Fruit fly (Drosophila melanogaster) whole organism, embryonic: Measurements from ENCODE around the gene Iru.

ENCODE experiments used
- ATbp ChIP-seq: fragments of 200-800 bp; sonication (Bioruptor generic); optimal IDR thresholded peaks from 2 replicates; lab custom pipeline; 2017; ENCODE audit warnings: missing biosample characterization, mild to moderate bottlenecking, missing genetic modification characterization, missing genetic modification reagents
- Blimp-1 ChIP-seq: fragments of 200-800 bp; sonication (Bioruptor generic); optimal IDR thresholded peaks from 3 replicates; lab custom pipeline; 2018; ENCODE audit warnings: missing biosample characterization, missing genetic modification characterization, mild to moderate bottlenecking, moderate library complexity, missing genetic modification reagents
- CG10654 ChIP-seq: fragments of 200-800 bp; sonication (Bioruptor generic); optimal IDR thresholded peaks from 2 replicates; lab custom pipeline; 2016; ENCODE audit warnings: missing biosample characterization, missing genetic modification characterization
- CG11560 ChIP-seq: fragments of 200-800 bp; sonication (Bioruptor generic); IDR thresholded peaks from 3 replicates; pipeline ENCODE4 v1.3.6; 2022; ENCODE audit warnings: missing biosample characterization, missing genetic modification characterization
- CG14014 ChIP-seq: fragments of 200-800 bp; sonication (Bioruptor generic); IDR thresholded peaks from 2 replicates; pipeline ENCODE4 v1.3.6; 2022; ENCODE audit warnings: missing biosample characterization, missing genetic modification characterization
- CG14860 ChIP-seq: fragments of 200-800 bp; sonication (Bioruptor generic); IDR thresholded peaks from 3 replicates; pipeline ENCODE4 v1.3.6; 2022; ENCODE audit warnings: missing biosample characterization, missing genetic modification characterization; ENCODE audit not compliant: partially characterized antibody
- CG17385 ChIP-seq: fragments of 200-800 bp; sonication (Bioruptor generic); optimal IDR thresholded peaks from 3 replicates; lab custom pipeline; 2018; ENCODE audit warnings: missing biosample characterization, mild to moderate bottlenecking, missing genetic modification characterization
- CG17829 ChIP-seq: fragments of 200-800 bp; optimal IDR thresholded peaks from 2 replicates; lab custom pipeline; 2019; ENCODE audit warnings: missing biosample characterization, mild to moderate bottlenecking, missing genetic modification characterization, moderate library complexity
- CG2712 ChIP-seq: fragments of 200-800 bp; optimal IDR thresholded peaks from 3 replicates; lab custom pipeline; 2019; ENCODE audit warnings: missing biosample characterization, mild to moderate bottlenecking, missing genetic modification characterization, moderate library complexity
- CG30403 ChIP-seq: fragments of 200-800 bp; sonication (Bioruptor generic); optimal IDR thresholded peaks from 3 replicates; lab custom pipeline; 2016; ENCODE audit warnings: missing biosample characterization, missing genetic modification characterization
- CG3065 ChIP-seq: fragments of 200-800 bp; sonication (Bioruptor generic); optimal IDR thresholded peaks from 2 replicates; lab custom pipeline; 2016; ENCODE audit warnings: missing biosample characterization, missing genetic modification characterization
- CG31388 ChIP-seq: fragments of 200-800 bp; sonication (Bioruptor generic); optimal IDR thresholded peaks from 2 replicates; lab custom pipeline; 2016; ENCODE audit warnings: missing biosample characterization, missing genetic modification characterization
- CG34376 ChIP-seq: fragments of 200-800 bp; sonication (Bioruptor generic); optimal IDR thresholded peaks from 2 replicates; lab custom pipeline; 2018; ENCODE audit warnings: missing biosample characterization, mild to moderate bottlenecking, missing genetic modification characterization
- CG4707 ChIP-seq: fragments of 200-800 bp; sonication (Bioruptor generic); optimal IDR thresholded peaks from 2 replicates; lab custom pipeline; 2018; ENCODE audit warnings: missing biosample characterization, mild to moderate bottlenecking, missing genetic modification characterization, moderate library complexity
- CG6654 ChIP-seq: fragments of 200-800 bp; sonication (Bioruptor generic); optimal IDR thresholded peaks from 2 replicates; lab custom pipeline; 2017; ENCODE audit warnings: missing biosample characterization, mild to moderate bottlenecking, missing genetic modification characterization
- CG6791 ChIP-seq: fragments of 200-800 bp; sonication (Bioruptor generic); IDR thresholded peaks from 3 replicates; pipeline ENCODE4 v1.3.6; 2022; ENCODE audit warnings: missing biosample characterization, missing genetic modification characterization; ENCODE audit not compliant: partially characterized antibody
- CG7987 ChIP-seq: fragments of 200-800 bp; sonication (Bioruptor generic); optimal IDR thresholded peaks from 2 replicates; lab custom pipeline; 2018; ENCODE audit warnings: missing biosample characterization, mild to moderate bottlenecking, missing genetic modification characterization, moderate library complexity
- CG8281 ChIP-seq: fragments of 200-800 bp; sonication (Bioruptor generic); optimal IDR thresholded peaks from 2 replicates; lab custom pipeline; 2018; ENCODE audit warnings: missing biosample characterization, mild to moderate bottlenecking, missing genetic modification characterization, moderate library complexity
- Camta ChIP-seq: fragments of 200-800 bp; sonication (Bioruptor generic); optimal IDR thresholded peaks from 2 replicates; lab custom pipeline; 2016; ENCODE audit warnings: missing biosample characterization, missing genetic modification characterization
- Dip2 ChIP-seq: fragments of 200-800 bp; sonication (Bioruptor generic); IDR thresholded peaks from 2 replicates; pipeline ENCODE4 v1.3.6; 2022; ENCODE audit warnings: missing biosample characterization, missing genetic modification characterization
- Dll ChIP-seq: fragments of 200-800 bp; sonication (Bioruptor generic); IDR thresholded peaks from 4 replicates; pipeline ENCODE4 v1.3.6; 2022; ENCODE audit warnings: missing biosample characterization, missing genetic modification characterization; ENCODE audit not compliant: partially characterized antibody
- Elba2 ChIP-seq: fragments of 200-800 bp; sonication (Bioruptor generic); optimal IDR thresholded peaks from 3 replicates; lab custom pipeline; 2016; ENCODE audit warnings: missing biosample characterization, missing genetic modification characterization
- Ets97D ChIP-seq: fragments of 200-800 bp; sonication (Bioruptor generic); optimal IDR thresholded peaks from 3 replicates; lab custom pipeline; 2016; ENCODE audit warnings: missing biosample characterization, missing genetic modification characterization
- HLH4C ChIP-seq: fragments of 200-800 bp; sonication (Bioruptor generic); IDR thresholded peaks from 3 replicates; pipeline ENCODE4 v1.3.6; 2022; ENCODE audit warnings: missing biosample characterization, missing genetic modification characterization; ENCODE audit not compliant: partially characterized antibody
- MBD-R2 ChIP-seq: fragments of 200-800 bp; sonication (Bioruptor generic); IDR thresholded peaks from 2 replicates; pipeline ENCODE4 v1.3.6; 2022; ENCODE audit warnings: missing biosample characterization, missing genetic modification characterization
- Myb ChIP-seq: fragments of 200-800 bp; sonication (Bioruptor generic); optimal IDR thresholded peaks from 2 replicates; lab custom pipeline; 2016; ENCODE audit warnings: missing biosample characterization, missing genetic modification characterization
- NC2α ChIP-seq: fragments of 200-800 bp; sonication (Bioruptor generic); optimal IDR thresholded peaks from 2 replicates; lab custom pipeline; 2016; ENCODE audit warnings: missing biosample characterization, missing genetic modification characterization
- Rfx ChIP-seq: fragments of 200-800 bp; sonication (Bioruptor generic); IDR thresholded peaks from 2 replicates; pipeline ENCODE4 v1.3.6; 2022; ENCODE audit warnings: missing biosample characterization, missing genetic modification characterization
- Sox102F ChIP-seq: fragments of 200-800 bp; sonication (Bioruptor generic); optimal IDR thresholded peaks from 2 replicates; lab custom pipeline; 2018; ENCODE audit warnings: missing biosample characterization, mild to moderate bottlenecking, missing genetic modification characterization, moderate library complexity
- Sry-δ ChIP-seq: fragments of 200-800 bp; sonication (Bioruptor generic); optimal IDR thresholded peaks from 2 replicates; lab custom pipeline; 2016; ENCODE audit warnings: missing biosample characterization, missing genetic modification characterization
- Stat92E ChIP-seq, 3 experiments: fragments of >200 bp in 2 of 3; fragments of 200-800 bp in 1 of 3; sonication (Bioruptor generic) in 1 of 3; optimal IDR thresholded peaks; 2 replicates each; lab custom pipeline; 2017 to 2019; ENCODE audit warnings: missing biosample characterization in 3 of 3, missing genetic modification characterization in 3 of 3, mild to moderate bottlenecking in 1 of 3, moderate library complexity in 1 of 3
- ac ChIP-seq: fragments of 200-800 bp; sonication (Bioruptor generic); optimal IDR thresholded peaks from 3 replicates; lab custom pipeline; 2017; ENCODE audit warnings: missing biosample characterization, mild to moderate bottlenecking, missing genetic modification characterization
- az2 ChIP-seq: fragments of 200-800 bp; sonication (Bioruptor generic); optimal IDR thresholded peaks from 3 replicates; lab custom pipeline; 2016; ENCODE audit warnings: missing biosample characterization, missing genetic modification characterization
- bab2 ChIP-seq: fragments of 200-800 bp; sonication (Bioruptor generic); optimal IDR thresholded peaks from 2 replicates; lab custom pipeline; 2016; ENCODE audit warnings: missing biosample characterization, missing genetic modification characterization
- bsh ChIP-seq, 2 experiments: fragments of 200-800 bp; sonication (Bioruptor generic); optimal IDR thresholded peaks; 2 replicates each; lab custom pipeline; 2017 to 2018; ENCODE audit warnings: mild to moderate bottlenecking in 2 of 2, missing biosample characterization in 2 of 2, missing genetic modification characterization in 2 of 2, moderate library complexity in 1 of 2
- cwo ChIP-seq: fragments of 200-800 bp; sonication (Bioruptor generic); optimal IDR thresholded peaks from 3 replicates; lab custom pipeline; 2017; ENCODE audit warnings: missing biosample characterization, missing genetic modification characterization, mild to moderate bottlenecking, moderate library complexity, missing genetic modification reagents
- dm ChIP-seq: fragments of 200-800 bp; sonication (Bioruptor generic); optimal IDR thresholded peaks from 3 replicates; lab custom pipeline; 2016; ENCODE audit warnings: missing biosample characterization, missing genetic modification characterization
- dmrt11E ChIP-seq: fragments of 200-800 bp; sonication (Bioruptor generic); optimal IDR thresholded peaks from 3 replicates; lab custom pipeline; 2018; ENCODE audit warnings: missing biosample characterization, mild to moderate bottlenecking, missing genetic modification characterization, moderate library complexity
- hkb ChIP-seq, 2 experiments: fragments of 200-800 bp in 1 of 2; fragments of >200 bp in 1 of 2; sonication (Bioruptor generic) in 1 of 2; IDR thresholded peaks in 1 of 2; optimal IDR thresholded peaks in 1 of 2; 2 replicates each; pipeline versions ENCODE4 v1.3.6 to Lab custom; 2017 to 2022; ENCODE audit warnings: missing biosample characterization in 1 of 2, missing genetic modification characterization in 1 of 2
- insv ChIP-seq, 2 experiments: fragments of 200-800 bp; sonication (Bioruptor generic); optimal IDR thresholded peaks; 3 replicates each; lab custom pipeline; 2016 to 2018; ENCODE audit warnings: missing biosample characterization in 2 of 2, missing genetic modification characterization in 2 of 2
- jigr1 ChIP-seq: fragments of 200-800 bp; sonication (Bioruptor generic); IDR thresholded peaks from 3 replicates; pipeline ENCODE4 v1.3.6; 2022; ENCODE audit warnings: missing biosample characterization, missing genetic modification characterization
- kni ChIP-seq: fragments of 200-800 bp; sonication (Bioruptor generic); optimal IDR thresholded peaks from 3 replicates; lab custom pipeline; 2017; ENCODE audit warnings: mild to moderate bottlenecking, missing biosample characterization, missing genetic modification reagents, missing genetic modification characterization
- knrl ChIP-seq: fragments of 200-800 bp; sonication (Bioruptor generic); IDR thresholded peaks from 3 replicates; pipeline ENCODE4 v1.3.6; 2022; ENCODE audit warnings: missing biosample characterization, missing genetic modification characterization; ENCODE audit not compliant: partially characterized antibody
- mirr ChIP-seq: fragments of 200-800 bp; sonication (Bioruptor generic); optimal IDR thresholded peaks from 3 replicates; lab custom pipeline; 2018; ENCODE audit warnings: missing biosample characterization, mild to moderate bottlenecking, missing genetic modification characterization
- pb ChIP-seq: fragments of 200-800 bp; sonication (Bioruptor generic); optimal IDR thresholded peaks from 3 replicates; lab custom pipeline; 2016; ENCODE audit warnings: missing biosample characterization, missing genetic modification characterization
- pita ChIP-seq: fragments of 200-800 bp; sonication (Bioruptor generic); optimal IDR thresholded peaks from 2 replicates; lab custom pipeline; 2017; ENCODE audit warnings: missing biosample characterization, mild to moderate bottlenecking, missing genetic modification characterization
- pum ChIP-seq: fragments of 200-800 bp; sonication (Bioruptor generic); optimal IDR thresholded peaks from 2 replicates; lab custom pipeline; 2016; ENCODE audit warnings: missing biosample characterization, missing genetic modification characterization
- schlank ChIP-seq: fragments of 200-800 bp; sonication (Bioruptor generic); optimal IDR thresholded peaks from 2 replicates; lab custom pipeline; 2018; ENCODE audit warnings: missing biosample characterization, mild to moderate bottlenecking, missing genetic modification characterization
- sna ChIP-seq: fragments of 200-800 bp; sonication (Bioruptor generic); IDR thresholded peaks from 2 replicates; pipeline ENCODE4 v1.3.6; 2022; ENCODE audit warnings: missing biosample characterization, missing genetic modification characterization; ENCODE audit not compliant: partially characterized antibody

The Iru gene

DNA sequence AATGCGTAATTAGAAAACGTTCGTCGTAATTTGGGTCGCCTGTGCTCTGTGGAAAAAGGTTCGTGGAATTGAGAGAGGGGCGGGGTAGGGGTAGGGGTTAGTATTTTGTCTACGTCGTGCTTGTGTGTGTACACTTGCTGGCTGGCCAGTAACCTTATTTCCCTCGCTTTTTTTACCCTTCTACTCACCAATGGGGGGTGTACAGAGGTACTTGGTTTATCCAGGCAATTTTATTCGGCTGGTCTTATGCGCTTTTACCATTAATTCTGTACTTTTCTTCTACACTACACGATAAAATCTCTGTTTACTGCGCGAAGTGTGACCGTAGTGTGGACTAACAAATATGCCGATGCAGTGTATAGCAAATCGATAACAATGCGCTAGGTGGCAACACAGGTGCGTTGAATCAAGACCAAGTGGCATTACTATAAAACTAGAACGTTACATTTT is 13.5 kb downstream of the Iru start, which contains the start of gene tgo (continued):
- no peak for TF ChIP-seq CG8281 (tag; lab: Kevin White, UChicago)
- no peak for TF ChIP-seq dm (GFP tag; lab: Kevin White, UChicago)
- no peak for TF ChIP-seq Camta (GFP tag; lab: Kevin White, UChicago)
- peak; percentile 98 for TF ChIP-seq Myb
- peak; percentile 62 for TF ChIP-seq CG34376 (GFP tag; lab: Kevin White, UChicago)
- no peak for TF ChIP-seq pb (GFP tag; lab: Kevin White, UChicago)
- no peak for TF ChIP-seq Elba2 (GFP tag; lab: Kevin White, UChicago)
- no peak for TF ChIP-seq CG3065
- peak; percentile 34; the same call in 1 of the 2 replicates for TF ChIP-seq Rfx (GFP tag; lab: Robert Waterston, UW)
- TF ChIP-seq hkb (optimal IDR thresholded peaks at IDR 0.05; lab: Kevin White, UChicago) = no peak
- TF ChIP-seq hkb (GFP tag; IDR thresholded peaks at IDR 0.05; lab: Robert Waterston, UW) = no peak
- TF ChIP-seq Dip2 (GFP tag; lab: Robert Waterston, UW) = no peak
- TF ChIP-seq Dll (GFP tag; lab: Robert Waterston, UW) = 0 out of 4 replicates have a peak, but pooled peaks have one; percentile 58
- TF ChIP-seq CG11560 (tag; lab: Robert Waterston, UW) = no peak
- TF ChIP-seq dmrt11E (tag; lab: Kevin White, UChicago) = no peak
- no peak for TF ChIP-seq CG14014 (GFP tag; lab: Robert Waterston, UW)
- TF ChIP-seq CG4707 = no peak
- TF ChIP-seq az2 (GFP tag; lab: Kevin White, UChicago) = no peak
- no peak for TF ChIP-seq jigr1 (GFP tag; lab: Robert Waterston, UW)
- TF ChIP-seq knrl = peak; percentile 47; the same call in 1 of the 3 replicates
- TF ChIP-seq CG10654 (GFP tag; lab: Kevin White, UChicago) = no peak
- no peak for TF ChIP-seq pum (GFP tag; lab: Kevin White, UChicago)
- TF ChIP-seq mirr (GFP tag; lab: Kevin White, UChicago) = peak; percentile 25
- peak; percentile 46 for TF ChIP-seq CG2712 (tag; lab: Kevin White, UChicago)
- TF ChIP-seq CG6791 (GFP tag; lab: Robert Waterston, UW) = 0 out of 3 replicates have a peak, but pooled peaks have one; percentile 55
- TF ChIP-seq Blimp-1 (GFP tag; lab: Kevin White, UChicago) = no peak
- peak; percentile 48 for TF ChIP-seq MBD-R2 (GFP tag; lab: Robert Waterston, UW)
- TF ChIP-seq kni (GFP tag; lab: Kevin White, UChicago) = peak; percentile 72
- TF ChIP-seq CG6654 = no peak
- peak; percentile 45 for TF ChIP-seq CG17829 (tag; lab: Kevin White, UChicago)
- no peak for TF ChIP-seq ATbp (GFP tag; lab: Kevin White, UChicago)
- no peak for TF ChIP-seq bab2 (GFP tag; lab: Kevin White, UChicago)
- TF ChIP-seq Ets97D (GFP tag; lab: Kevin White, UChicago) = peak; percentile 52
- TF ChIP-seq CG30403 (GFP tag; lab: Kevin White, UChicago) = no peak
- no peak for TF ChIP-seq CG31388 (GFP tag; lab: Kevin White, UChicago)
- peak; percentile 60 for TF ChIP-seq Sry-δ
- peak; percentile 7 for TF ChIP-seq CG7987 (GFP tag; lab: Kevin White, UChicago)
- TF ChIP-seq cwo = no peak
- TF ChIP-seq insv (GFP tag; optimal IDR thresholded peaks at IDR 0.05; lab: Kevin White, UChicago) = peak in 1 of 2 experiments; percentile 38
- TF ChIP-seq CG17385 (GFP tag; lab: Kevin White, UChicago) = no peak
- peak; percentile 46 for TF ChIP-seq HLH4C (GFP tag; lab: Robert Waterston, UW)
- no peak for TF ChIP-seq bsh (GFP tag; optimal IDR thresholded peaks at IDR 0.05; lab: Kevin White, UChicago)
- peak in 1 of 3 experiments; percentile 42 for TF ChIP-seq Stat92E (GFP tag; optimal IDR thresholded peaks at IDR 0.05; lab: Kevin White, UChicago)
- TF ChIP-seq sna (GFP tag; lab: Robert Waterston, UW) = 0 out of 2 replicates have a peak, but pooled peaks have one; percentile 23
- no peak for TF ChIP-seq NC2α
- no peak for TF ChIP-seq CG14860 (GFP tag; lab: Robert Waterston, UW)
- TF ChIP-seq Sox102F (GFP tag; lab: Kevin White, UChicago) = no peak
- no peak for TF ChIP-seq pita
- no peak for TF ChIP-seq schlank (tag; lab: Kevin White, UChicago)
- TF ChIP-seq ac = no peak
